Worm (Caenorhabditis elegans): ENCODE measurements around the gene ZC132.11.

ZC132.11 gene

DNA sequence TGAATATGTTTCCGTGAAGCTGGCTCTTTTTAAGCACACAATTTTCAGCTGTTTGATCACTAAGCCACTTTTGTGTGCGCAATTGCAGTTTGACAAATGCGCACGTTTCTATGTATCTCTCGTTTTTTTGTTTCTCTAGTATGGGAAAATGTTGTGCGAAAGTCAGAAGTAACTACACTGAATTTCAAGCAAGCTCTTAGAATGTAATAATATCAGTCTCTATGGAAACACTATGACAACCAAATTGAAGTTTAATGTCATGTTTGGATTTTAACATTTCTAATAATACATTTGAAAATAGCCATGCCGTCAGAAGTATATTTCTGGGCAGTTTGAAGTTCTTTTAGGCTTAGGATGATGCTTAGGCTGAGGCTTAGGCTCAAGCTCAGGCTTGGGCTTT lies 21.4 kb upstream of the ZC132.11 start, which contains the start of gene ZC132.9:
TSS of gene ZC132.9 (minus strand) at position 101 of the 400 bp plus-strand sequence.
- TF ChIP-seq madf-6 (GFP tag; IDR thresholded peaks at IDR 0.05) = no peak
- TF ChIP-seq ztf-22 (GFP tag; optimal IDR thresholded peaks at IDR 0.05) = no peak
- no peak for TF ChIP-seq atf-7 (tag; optimal IDR thresholded peaks at IDR 0.05)
- TF ChIP-seq F37B4.10 (GFP tag; IDR thresholded peaks at IDR 0.05) = no peak
- TF ChIP-seq lin-26 (GFP tag; IDR thresholded peaks at IDR 0.05) = no peak
- TF ChIP-seq F57C9.4 (tag; optimal IDR thresholded peaks at IDR 0.05) = no peak
- TF ChIP-seq ztf-6 (GFP tag; IDR thresholded peaks at IDR 0.05) = no peak
- TF ChIP-seq rec-8 (tag; optimal IDR thresholded peaks at IDR 0.05) = no peak
- no peak for TF ChIP-seq ztf-28 (GFP tag; IDR thresholded peaks at IDR 0.05)
- TF ChIP-seq nhr-179 (tag; optimal IDR thresholded peaks at IDR 0.05) = no peak
- no peak for TF ChIP-seq F49E8.2 (tag; optimal IDR thresholded peaks at IDR 0.05; ENCODE audit: insufficient read depth)

DNA sequence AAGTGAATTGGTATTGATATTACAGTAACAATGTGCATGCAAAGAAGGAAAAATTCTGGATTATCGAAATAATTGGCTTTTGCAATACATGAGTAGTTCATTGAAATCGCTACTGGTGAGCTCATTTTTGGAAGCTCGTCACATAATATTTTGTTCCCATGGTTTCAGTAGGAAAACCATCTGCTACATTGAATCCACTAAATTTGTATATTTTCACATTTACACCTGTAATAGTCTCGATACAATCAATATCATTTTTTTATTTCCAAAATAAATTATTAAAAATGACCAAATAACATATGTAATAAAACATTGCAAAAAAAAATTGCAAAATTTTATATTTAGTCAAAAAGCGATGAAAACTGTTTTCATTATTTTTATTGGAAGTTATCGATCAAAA lies 16.6 kb upstream of the ZC132.11 start, which contains the start of gene srh-192:
TSS of gene srh-192 (minus strand) at position 101 of the 400 bp plus-strand sequence.
- no peak for TF ChIP-seq B0035.1 (tag; optimal IDR thresholded peaks at IDR 0.05)
- no peak for TF ChIP-seq madf-6 (GFP tag; IDR thresholded peaks at IDR 0.05)
- TF ChIP-seq B0336.3 (GFP tag; IDR thresholded peaks at IDR 0.05) = no peak
- no peak for TF ChIP-seq lin-35 (GFP tag; optimal IDR thresholded peaks at IDR 0.05)
- TF ChIP-seq snpc-1.3 (tag; optimal IDR thresholded peaks at IDR 0.05; ENCODE audit: insufficient read depth) = no peak
- no peak for TF ChIP-seq T26A5.8 (tag; optimal IDR thresholded peaks at IDR 0.05)
- TF ChIP-seq ztf-6 (GFP tag; IDR thresholded peaks at IDR 0.05) = no peak
- TF ChIP-seq atf-7 (tag; optimal IDR thresholded peaks at IDR 0.05) = no peak
- no peak for TF ChIP-seq lag-1 (GFP tag; IDR thresholded peaks at IDR 0.05)
- no peak for TF ChIP-seq nhr-80 (tag; optimal IDR thresholded peaks at IDR 0.05)
- no peak for TF ChIP-seq ztf-28 (GFP tag; IDR thresholded peaks at IDR 0.05)
- TF ChIP-seq ekl-4 (GFP tag; IDR thresholded peaks at IDR 0.05) = no peak
- no peak for TF ChIP-seq Y53F4B.3 (GFP tag; IDR thresholded peaks at IDR 0.05)
- TF ChIP-seq mes-4 (tag; optimal IDR thresholded peaks at IDR 0.05) = no peak
- TF ChIP-seq attf-6 (GFP tag; IDR thresholded peaks at IDR 0.05) = no peak
- no peak for TF ChIP-seq lin-40 (tag; optimal IDR thresholded peaks at IDR 0.05)
- no peak for TF ChIP-seq dpl-1 (GFP tag; optimal IDR thresholded peaks at IDR 0.05)
- TF ChIP-seq pbrm-1 (GFP tag; IDR thresholded peaks at IDR 0.05) = no peak
- no peak for TF ChIP-seq sdz-38 (tag; optimal IDR thresholded peaks at IDR 0.05)
- no peak for TF ChIP-seq pha-4 (tag; optimal IDR thresholded peaks at IDR 0.05)

ce11 chrV:4310414-4310813 lies 11.9 kb upstream of the ZC132.11 start:
- TF ChIP-seq rpc-1 (optimal IDR thresholded peaks at IDR 0.05) = peak; percentile 27
- TF ChIP-seq rpc-1 (tag; optimal IDR thresholded peaks at IDR 0.05) = peak; percentile 67
- TF ChIP-seq D2030.7 (GFP tag; IDR thresholded peaks at IDR 0.05) = peak; percentile 63
- peak; percentile 73 for TF ChIP-seq tbp1 (GFP tag; optimal IDR thresholded peaks at IDR 0.05)
- peak; percentile 67; the same call in 1 of the 2 replicates for TF ChIP-seq lin-26 (GFP tag; IDR thresholded peaks at IDR 0.05)
- peak; percentile 46 for TF ChIP-seq B0261.1 (tag; optimal IDR thresholded peaks at IDR 0.05)

DNA sequence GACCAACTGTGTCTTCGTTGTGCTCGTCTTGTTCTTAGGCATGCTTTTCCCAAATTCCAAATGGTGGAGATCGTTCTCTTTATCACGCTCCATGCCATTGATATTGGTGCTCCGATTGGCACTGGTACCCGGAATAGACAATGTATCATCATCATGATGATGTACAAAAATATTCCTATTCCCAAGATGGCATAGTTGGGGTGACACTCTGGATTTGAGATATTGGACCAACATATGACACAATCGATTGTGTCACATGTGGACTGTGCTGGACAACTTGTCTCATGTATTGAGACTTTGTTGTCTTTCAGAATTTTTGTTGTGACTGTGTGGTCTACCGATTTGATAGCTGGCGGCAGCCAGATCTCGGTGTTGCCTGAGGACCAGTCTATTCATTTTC lies 5.8 kb upstream of the ZC132.11 start:
- TF ChIP-seq Y79H2A.3 (GFP tag; conservative IDR thresholded peaks at IDR 0.05) (no peak), ztf-22 (GFP tag; optimal IDR thresholded peaks at IDR 0.05) (no peak), K11D2.4 (GFP tag; IDR thresholded peaks at IDR 0.05) (no peak), sptf-2 (GFP tag; optimal IDR thresholded peaks at IDR 0.05) (no peak)

Data from whole organism, young adult.